Worm (Caenorhabditis elegans) whole organism, mixed stage, embryonic: Measurements from ENCODE around the gene sri-54.

ENCODE experiments used
- ces-1 ChIP-seq: fragments of 150-350 bp; optimal IDR thresholded peaks from 2 replicates; lab custom pipeline; 2014; ENCODE audit warnings: missing biosample characterization, missing genetic modification reagents, missing genetic modification characterization
- mep-1 ChIP-seq: fragments of 150-350 bp; optimal IDR thresholded peaks from 2 replicates; lab custom pipeline; 2017; ENCODE audit warnings: missing biosample characterization, missing genetic modification reagents, missing genetic modification characterization, inconsistent platforms
- nhr-28 ChIP-seq: fragments of 150-350 bp; optimal IDR thresholded peaks from 2 replicates; lab custom pipeline; 2014; ENCODE audit warnings: missing biosample characterization, missing genetic modification characterization
- sptf-1 ChIP-seq: sonication (generic microtip); optimal IDR thresholded peaks from 2 replicates; lab custom pipeline; 2017; ENCODE audit warnings: mild to moderate bottlenecking, missing genetic modification characterization, moderate library complexity, missing compliant biosample characterization
- unc-62 ChIP-seq: fragments of 150-350 bp; optimal IDR thresholded peaks from 2 replicates; lab custom pipeline; 2014; ENCODE audit warnings: missing biosample characterization, missing genetic modification reagents, missing genetic modification characterization
- ztf-11 ChIP-seq: fragments of 150-350 bp; optimal IDR thresholded peaks from 2 replicates; lab custom pipeline; 2014; ENCODE audit warnings: missing biosample characterization, missing genetic modification characterization

ce11 chrII:3145842-3146241, 8.1 kb upstream of the sri-54 start, which contains the start of gene T10D4.15:
- no peak for TF ChIP-seq mep-1
- TF ChIP-seq ces-1 (GFP tag; lab: Kevin White, UChicago): no peak
- TF ChIP-seq unc-62 (GFP tag; lab: Kevin White, UChicago): no peak
- no peak for TF ChIP-seq sptf-1 (tag; lab: Kevin White, UChicago)
- no peak for TF ChIP-seq nhr-28
- TF ChIP-seq ztf-11 (tag; lab: Kevin White, UChicago): no peak
